Fruit fly (Drosophila melanogaster) whole organism, prepupa: ENCODE data around the gene CG10274.

Source experiments
- CG31627 ChIP-seq: fragments of 200-800 bp; sonication (Bioruptor generic); optimal IDR thresholded peaks from 3 replicates; lab custom pipeline; 2016; ENCODE audit warnings: missing biosample characterization, missing genetic modification characterization
- CG6854 ChIP-seq: fragments of 200-800 bp; sonication (Bioruptor generic); optimal IDR thresholded peaks from 2 replicates; lab custom pipeline; 2017; ENCODE audit warnings: missing biosample characterization, mild to moderate bottlenecking, missing genetic modification characterization
- Gug ChIP-seq: fragments of 200-800 bp; sonication (Bioruptor generic); IDR thresholded peaks from 2 replicates; pipeline ENCODE4 v1.3.6; 2022; ENCODE audit warnings: missing biosample characterization, missing genetic modification characterization
- Hr38 ChIP-seq: sonication (Bioruptor generic); optimal IDR thresholded peaks from 2 replicates; lab custom pipeline; 2016; ENCODE audit warnings: missing biosample characterization, missing genetic modification characterization
- dsx ChIP-seq: fragments of 200-800 bp; optimal IDR thresholded peaks from 3 replicates; lab custom pipeline; 2019; ENCODE audit warnings: missing biosample characterization, mild to moderate bottlenecking, missing genetic modification characterization, moderate library complexity; ENCODE audit not compliant: poor library complexity, severe bottlenecking
- fkh ChIP-seq: fragments of 200-800 bp; sonication (Bioruptor generic); optimal IDR thresholded peaks from 3 replicates; lab custom pipeline; 2017; ENCODE audit warnings: missing biosample characterization, mild to moderate bottlenecking, missing genetic modification characterization, moderate library complexity
- vri ChIP-seq: fragments of 200-800 bp; sonication (Bioruptor generic); optimal IDR thresholded peaks from 3 replicates; lab custom pipeline; 2016; ENCODE audit warnings: missing biosample characterization, mild to moderate bottlenecking, missing genetic modification characterization

DNA sequence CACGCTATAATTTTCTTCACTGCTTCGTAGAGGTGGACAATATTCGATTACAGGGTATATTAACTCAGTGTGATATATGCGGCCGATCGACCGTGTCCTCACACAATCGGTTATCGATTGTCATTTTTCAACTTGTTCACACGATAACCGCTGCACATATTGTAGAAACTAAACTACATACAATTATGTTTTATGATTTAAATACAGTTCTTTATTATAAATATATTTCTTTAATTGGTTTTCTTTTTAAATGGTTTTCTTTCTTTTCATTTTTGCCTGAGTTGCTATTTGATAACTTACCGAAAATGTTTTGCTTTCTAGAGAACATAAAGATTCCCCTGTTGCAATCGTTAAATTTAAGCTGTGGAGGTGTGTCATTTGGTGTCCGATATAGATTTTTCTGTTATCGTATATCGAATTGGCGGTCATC lies 7.8 kb downstream of the CG10274 start, which contains the start of the genes fmt and CG7376:
- TF ChIP-seq Hr38 (GFP tag; lab: Kevin White, UChicago): no peak
- no peak for TF ChIP-seq CG6854
- TF ChIP-seq fkh (GFP tag; lab: Kevin White, UChicago): no peak
- TF ChIP-seq CG31627 (GFP tag; lab: Kevin White, UChicago): no peak
- TF ChIP-seq vri: no peak
- TF ChIP-seq dsx (GFP tag; lab: Kevin White, UChicago): no peak
- peak; percentile 14; the same call in 1 of the 2 replicates for TF ChIP-seq Gug (GFP tag; lab: Robert Waterston, UW)
